Fruit fly (Drosophila melanogaster): ENCODE results near the gene CG5112.

The CG5112 gene

dm6 chr3R:25448737-25449136, 42.5 kb upstream of the CG5112 start (continued):
- no peak for TF ChIP-seq HHEX (GFP tag; optimal IDR thresholded peaks at IDR 0.05)
- no peak for TF ChIP-seq CG8359 (GFP tag; optimal IDR thresholded peaks at IDR 0.05; ENCODE audit: borderline replicate concordance)
- no peak for TF ChIP-seq p53 (GFP tag; optimal IDR thresholded peaks at IDR 0.05)
- TF ChIP-seq mirr (GFP tag; optimal IDR thresholded peaks at IDR 0.05) = no peak
- no peak for TF ChIP-seq CG13123 (GFP tag; optimal IDR thresholded peaks at IDR 0.05)
- no peak for TF ChIP-seq org-1 (GFP tag; optimal IDR thresholded peaks at IDR 0.05)
- TF ChIP-seq exex (tag; optimal IDR thresholded peaks at IDR 0.05) = peak; percentile 12
- TF ChIP-seq Hand (GFP tag; optimal IDR thresholded peaks at IDR 0.05) = no peak
- TF ChIP-seq nom (GFP tag; optimal IDR thresholded peaks at IDR 0.05) = no peak
- TF ChIP-seq D19A (tag; optimal IDR thresholded peaks at IDR 0.05) = no peak
- no peak for TF ChIP-seq CG1024 (GFP tag; IDR thresholded peaks at IDR 0.05)
- no peak for TF ChIP-seq CG12391 (tag; optimal IDR thresholded peaks at IDR 0.05)
- no peak for TF ChIP-seq ac (GFP tag; optimal IDR thresholded peaks at IDR 0.05)
- TF ChIP-seq CG18599 (GFP tag; optimal IDR thresholded peaks at IDR 0.05) = peak; percentile 32
- TF ChIP-seq unpg (GFP tag; optimal IDR thresholded peaks at IDR 0.05) = peak; percentile 7
- TF ChIP-seq Gsc (GFP tag; IDR thresholded peaks at IDR 0.05) = no peak
- no peak for TF ChIP-seq CG11093 (GFP tag; IDR thresholded peaks at IDR 0.05)
- no peak for TF ChIP-seq Elba2 (GFP tag; optimal IDR thresholded peaks at IDR 0.05)
- TF ChIP-seq h (optimal IDR thresholded peaks at IDR 0.05) = no peak
- no peak for TF ChIP-seq CG8765 (GFP tag; IDR thresholded peaks at IDR 0.05)
- no peak for TF ChIP-seq CG14860 (GFP tag; IDR thresholded peaks at IDR 0.05; ENCODE audit: partially characterized antibody)
- TF ChIP-seq Dek (tag; optimal IDR thresholded peaks at IDR 0.05) = no peak
- TF ChIP-seq CG12769 (tag; optimal IDR thresholded peaks at IDR 0.05) = no peak
- no peak for TF ChIP-seq cad (GFP tag; optimal IDR thresholded peaks at IDR 0.05)
- TF ChIP-seq Oli (tag; optimal IDR thresholded peaks at IDR 0.05) = no peak
- TF ChIP-seq Jarid2 (GFP tag; optimal IDR thresholded peaks at IDR 0.05) = peak; percentile 26
- TF ChIP-seq CG30020 (tag; optimal IDR thresholded peaks at IDR 0.05) = no peak
- no peak for TF ChIP-seq CG8089 (GFP tag; optimal IDR thresholded peaks at IDR 0.05)
- no peak for TF ChIP-seq ro (GFP tag; IDR thresholded peaks at IDR 0.05)
- no peak for TF ChIP-seq CG4282 (GFP tag; optimal IDR thresholded peaks at IDR 0.05)
- TF ChIP-seq ttk (GFP tag; IDR thresholded peaks at IDR 0.05) = no peak
- no peak for TF ChIP-seq dmrt11E (tag; optimal IDR thresholded peaks at IDR 0.05)
- no peak for TF ChIP-seq CG31365 (tag; optimal IDR thresholded peaks at IDR 0.05)
- TF ChIP-seq klu (GFP tag; IDR thresholded peaks at IDR 0.05) = no peak
- TF ChIP-seq bcd (GFP tag; optimal IDR thresholded peaks at IDR 0.05) = no peak
- no peak for TF ChIP-seq CG5953 (GFP tag; IDR thresholded peaks at IDR 0.05)
- no peak for TF ChIP-seq CG32772 (GFP tag; IDR thresholded peaks at IDR 0.05)
- TF ChIP-seq gce (GFP tag; IDR thresholded peaks at IDR 0.05) = no peak
- TF ChIP-seq CG4328 (GFP tag; optimal IDR thresholded peaks at IDR 0.05) = no peak
- no peak for TF ChIP-seq CG6683 (GFP tag; optimal IDR thresholded peaks at IDR 0.05)
- TF ChIP-seq Fer2 (tag; optimal IDR thresholded peaks at IDR 0.05) = no peak
- TF ChIP-seq CkIIα-i1 (GFP tag; IDR thresholded peaks at IDR 0.05) = no peak
- TF ChIP-seq dysf (GFP tag; IDR thresholded peaks at IDR 0.05) = no peak
- TF ChIP-seq CG7745 (tag; optimal IDR thresholded peaks at IDR 0.05) = no peak
- no peak for TF ChIP-seq Mad (GFP tag; optimal IDR thresholded peaks at IDR 0.05)
- no peak for TF ChIP-seq ara (GFP tag; IDR thresholded peaks at IDR 0.05)
- TF ChIP-seq HmgD (GFP tag; optimal IDR thresholded peaks at IDR 0.05) = no peak
- 0 out of 3 replicates have a peak, but pooled peaks have one; percentile 17 for TF ChIP-seq CG17361 (GFP tag; IDR thresholded peaks at IDR 0.05)
- TF ChIP-seq ind (GFP tag; optimal IDR thresholded peaks at IDR 0.05) = no peak
- TF ChIP-seq CG18011 (GFP tag; optimal IDR thresholded peaks at IDR 0.05) = peak; percentile 11
- no peak for TF ChIP-seq NC2α (GFP tag; optimal IDR thresholded peaks at IDR 0.05)
- peak; percentile 48 for TF ChIP-seq CG2678 (tag; optimal IDR thresholded peaks at IDR 0.05)
